Worm (Caenorhabditis elegans) whole organism, early embryonic: ENCODE data around the gene F01D5.2.

ENCODE experiments used
- B0310.2 ChIP-seq: sonication (generic microtip); optimal IDR thresholded peaks from 2 replicates; lab custom pipeline; 2016; ENCODE audit warnings: mild to moderate bottlenecking, missing genetic modification characterization, missing compliant biosample characterization
- F13C5.2 ChIP-seq: sonication (generic microtip); optimal IDR thresholded peaks from 2 replicates; lab custom pipeline; 2017; ENCODE audit warnings: mild to moderate bottlenecking, missing genetic modification characterization, inconsistent platforms, missing compliant biosample characterization
- aly-1 ChIP-seq: sonication (generic microtip); optimal IDR thresholded peaks from 2 replicates; lab custom pipeline; 2016; ENCODE audit warnings: missing genetic modification characterization, missing compliant biosample characterization
- ama-1 ChIP-seq: fragments of 150-350 bp; optimal IDR thresholded peaks from 2 replicates; lab custom pipeline; 2014
- ceh-13 ChIP-seq: fragments of 200-800 bp; sonication (Bioruptor generic); optimal IDR thresholded peaks from 2 replicates; lab custom pipeline; 2018; ENCODE audit warnings: mild to moderate bottlenecking, missing genetic modification characterization, missing compliant biosample characterization
- ceh-36 ChIP-seq: sonication (generic microtip); optimal IDR thresholded peaks from 2 replicates; lab custom pipeline; 2016; ENCODE audit warnings: missing genetic modification characterization, inconsistent platforms, missing compliant biosample characterization
- ets-7 ChIP-seq: sonication (generic microtip); optimal IDR thresholded peaks from 2 replicates; lab custom pipeline; 2016; ENCODE audit warnings: missing genotype, missing genetic modification characterization, missing compliant biosample characterization
- flt-1 ChIP-seq: fragments of 200-800 bp; sonication (Bioruptor generic); IDR thresholded peaks from 2 replicates; pipeline ENCODE4 v1.3.6; 2022; ENCODE audit warnings: missing genetic modification characterization, missing compliant biosample characterization
- hmbx-1 ChIP-seq: sonication (generic microtip); optimal IDR thresholded peaks from 2 replicates; lab custom pipeline; 2016; ENCODE audit warnings: mild to moderate bottlenecking, missing genetic modification characterization, missing compliant biosample characterization
- hmg-4 ChIP-seq: fragments of 200-800 bp; sonication (Bioruptor generic); optimal IDR thresholded peaks from 2 replicates; lab custom pipeline; 2018; ENCODE audit warnings: mild to moderate bottlenecking, missing genetic modification characterization, missing compliant biosample characterization
- hnd-1 ChIP-seq: sonication (generic microtip); optimal IDR thresholded peaks from 2 replicates; lab custom pipeline; 2016; ENCODE audit warnings: missing genetic modification characterization, missing compliant biosample characterization
- pes-1 ChIP-seq: fragments of 200-800 bp; sonication (Bioruptor generic); IDR thresholded peaks from 2 replicates; pipeline ENCODE4 v1.3.6; 2022; ENCODE audit warnings: missing genetic modification reagents, missing genetic modification characterization, missing compliant biosample characterization
- scrt-1 ChIP-seq: fragments of 200-800 bp; sonication (Bioruptor generic); IDR thresholded peaks from 2 replicates; pipeline ENCODE4 v1.3.6; 2022; ENCODE audit warnings: missing genetic modification characterization, missing compliant biosample characterization
- sea-1 ChIP-seq: fragments of 200-800 bp; sonication (Bioruptor generic); conservative IDR thresholded peaks from 2 replicates; pipeline ENCODE4 v1.3.6; 2022; ENCODE audit warnings: missing genetic modification characterization, missing compliant biosample characterization
- tbx-11 ChIP-seq: fragments of 200-800 bp; sonication (Bioruptor generic); IDR thresholded peaks from 2 replicates; pipeline ENCODE4 v1.3.6; 2022; ENCODE audit warnings: missing genetic modification characterization, missing compliant biosample characterization
- tbx-37 ChIP-seq: fragments of 200-800 bp; sonication (Bioruptor generic); conservative IDR thresholded peaks from 2 replicates; pipeline ENCODE4 v1.3.6; 2022; ENCODE audit warnings: missing genetic modification reagents, missing genetic modification characterization, missing compliant biosample characterization
- tra-4 ChIP-seq: sonication (generic microtip); optimal IDR thresholded peaks from 2 replicates; lab custom pipeline; 2017; ENCODE audit warnings: missing genetic modification characterization, missing compliant biosample characterization

Gene F01D5.2

DNA sequence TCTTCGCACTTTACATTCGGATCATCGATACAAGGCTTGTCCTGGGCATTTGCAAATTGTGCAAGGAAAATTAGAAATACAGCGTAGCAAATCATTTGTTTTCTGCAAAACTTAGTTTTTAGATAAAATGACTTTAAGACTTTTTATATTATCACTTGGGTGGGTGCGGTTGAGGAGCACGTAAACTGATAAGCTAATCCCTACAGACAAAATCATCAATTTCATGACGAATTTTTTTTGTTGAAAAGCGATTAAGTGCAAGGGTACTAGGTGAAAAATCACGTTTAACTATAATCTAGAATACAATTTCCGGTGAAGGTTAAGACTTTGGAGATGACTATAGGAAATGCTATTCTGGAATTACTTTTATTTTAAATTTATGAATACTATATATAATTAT, 1.4 kb downstream of the F01D5.2 start, which contains the start of gene F01D5.1:
Gene F01D5.1, minus strand, starts transcription at position 105 of the 400 bp plus-strand sequence.
- TF ChIP-seq ceh-36 (tag; lab: Kevin White, UChicago) = no peak
- no peak for TF ChIP-seq tbx-37 (GFP tag; lab: Robert Waterston, UW)
- TF ChIP-seq tra-4 (tag; lab: Kevin White, UChicago) = no peak
- TF ChIP-seq aly-1 (tag; lab: Kevin White, UChicago) = no peak
- no peak for TF ChIP-seq F13C5.2 (tag; lab: Kevin White, UChicago)
- no peak for TF ChIP-seq B0310.2 (tag; lab: Kevin White, UChicago)
- TF ChIP-seq pes-1 (GFP tag; lab: Robert Waterston, UW) = no peak
- TF ChIP-seq tbx-11 (GFP tag; lab: Robert Waterston, UW) = no peak
- no peak for TF ChIP-seq ceh-13 (GFP tag; lab: Kevin White, UChicago)
- no peak for TF ChIP-seq ama-1 (lab: Kevin White, UChicago)
- TF ChIP-seq hmg-4 (GFP tag; lab: Kevin White, UChicago) = no peak
- no peak for TF ChIP-seq hnd-1
- TF ChIP-seq sea-1 (GFP tag; lab: Robert Waterston, UW) = no peak
- no peak for TF ChIP-seq flt-1 (GFP tag; lab: Robert Waterston, UW)
- TF ChIP-seq scrt-1 = no peak

DNA sequence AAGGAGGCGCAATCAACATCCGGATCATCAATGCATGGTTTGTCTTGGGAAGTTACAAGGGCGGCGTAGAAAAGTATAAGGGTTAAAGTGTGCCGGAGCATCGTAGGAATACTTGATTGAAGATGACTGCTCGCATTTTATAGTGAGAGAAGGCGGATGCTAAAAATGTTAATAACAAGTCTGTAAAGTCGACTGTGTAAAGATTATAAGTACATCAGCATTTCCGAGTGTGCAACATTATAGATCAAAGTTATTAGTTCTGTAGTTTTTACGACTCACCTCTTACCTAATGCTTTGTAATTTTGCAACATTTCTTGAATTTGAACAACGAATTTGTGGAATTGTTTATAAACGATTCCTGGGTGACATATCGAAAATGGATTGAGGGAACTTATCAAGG, 3.9 kb downstream of the F01D5.2 start, which contains the start of gene Y39G8B.7:
Gene Y39G8B.7, minus strand, starts transcription at position 101 of the 400 bp plus-strand sequence.
- TF ChIP-seq B0310.2 (tag; lab: Kevin White, UChicago) (no peak), ets-7 (tag; lab: Kevin White, UChicago) (no peak), ama-1 (lab: Kevin White, UChicago) (no peak), ceh-36 (tag; lab: Kevin White, UChicago) (no peak), aly-1 (tag; lab: Kevin White, UChicago) (no peak), ceh-13 (GFP tag; lab: Kevin White, UChicago) (no peak), tbx-11 (GFP tag; lab: Robert Waterston, UW) (no peak), tbx-37 (GFP tag; lab: Robert Waterston, UW) (no peak), flt-1 (GFP tag; lab: Robert Waterston, UW) (no peak), tra-4 (tag; lab: Kevin White, UChicago) (no peak), hnd-1 (no peak), pes-1 (GFP tag; lab: Robert Waterston, UW) (no peak), hmbx-1 (tag; lab: Kevin White, UChicago) (no peak), hmg-4 (GFP tag; lab: Kevin White, UChicago) (no peak), F13C5.2 (tag; lab: Kevin White, UChicago) (no peak)

DNA sequence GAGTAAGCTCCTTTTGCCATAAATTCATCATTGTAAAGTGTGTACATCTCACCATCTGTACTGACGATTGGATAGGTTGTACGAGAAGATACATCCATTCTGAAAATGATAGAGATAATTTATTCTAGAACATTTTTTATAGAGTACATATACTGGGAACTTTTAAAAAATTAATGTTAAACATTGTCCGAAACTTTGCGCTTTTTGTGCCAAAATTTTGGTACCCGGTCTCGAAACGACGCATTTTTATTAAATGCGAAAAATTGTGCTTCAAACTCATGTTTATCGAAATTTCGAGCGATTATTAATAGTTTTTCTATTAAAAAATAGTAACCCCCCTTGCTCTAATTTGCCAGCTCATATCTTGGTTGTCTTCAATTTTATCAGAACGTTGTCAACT, 7.1 kb downstream of the F01D5.2 start, which contains the start of gene Y39G8B.5:
Gene Y39G8B.5, minus strand, starts transcription at position 101 of the 400 bp plus-strand sequence.
- TF ChIP-seq B0310.2 (tag; lab: Kevin White, UChicago) = no peak
- TF ChIP-seq F13C5.2 (tag; lab: Kevin White, UChicago) = no peak
- no peak for TF ChIP-seq tra-4 (tag; lab: Kevin White, UChicago)
- TF ChIP-seq ceh-36 (tag; lab: Kevin White, UChicago) = no peak
- TF ChIP-seq pes-1 (GFP tag; lab: Robert Waterston, UW) = no peak
- TF ChIP-seq scrt-1 = no peak

DNA sequence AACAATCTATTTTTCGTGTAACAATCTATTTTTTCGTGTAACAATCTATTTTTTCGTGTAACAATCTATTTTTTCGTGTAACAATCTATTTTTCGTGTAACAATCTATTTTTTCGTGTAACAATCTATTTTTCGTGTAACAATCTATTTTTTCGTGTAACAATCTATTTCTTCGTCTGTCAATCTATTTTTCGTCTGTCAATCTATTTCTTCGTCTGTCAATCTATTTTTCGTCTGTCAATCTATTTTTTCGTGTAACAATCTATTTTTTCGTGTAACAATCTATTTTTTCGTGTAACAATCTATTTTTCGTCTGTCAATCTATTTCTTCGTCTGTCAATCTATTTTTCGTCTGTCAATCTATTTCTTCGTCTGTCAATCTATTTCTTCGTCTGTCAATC, 12.8 kb downstream of the F01D5.2 start:
- peak; percentile 54 for TF ChIP-seq hmbx-1 (tag; lab: Kevin White, UChicago)

DNA sequence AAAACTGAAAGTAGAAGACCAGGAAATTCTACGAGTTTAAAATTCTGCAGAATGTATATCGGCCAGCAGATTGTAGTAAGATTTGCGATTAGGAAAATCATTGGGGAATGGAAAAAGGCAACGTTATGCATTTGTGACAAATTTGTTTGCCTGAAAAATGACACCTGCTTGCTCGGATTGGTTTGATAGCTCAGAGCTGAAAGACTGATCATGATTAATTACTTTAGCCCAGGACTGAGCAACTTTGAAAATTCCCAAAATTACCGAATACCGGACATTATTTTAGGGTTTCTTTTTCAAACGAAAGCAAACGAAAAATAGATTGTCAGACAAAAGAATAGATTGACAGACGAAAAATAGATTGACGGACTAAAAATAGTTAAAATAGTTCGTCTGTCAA, 14.3 kb downstream of the F01D5.2 start, which contains the start of gene sre-47:
Gene sre-47, minus strand, starts transcription at position 101 of the 400 bp plus-strand sequence.
- TF ChIP-seq hmg-4 (GFP tag; lab: Kevin White, UChicago) (no peak), scrt-1 (no peak), B0310.2 (tag; lab: Kevin White, UChicago) (no peak), sea-1 (GFP tag; lab: Robert Waterston, UW) (no peak), hnd-1 (no peak)

DNA sequence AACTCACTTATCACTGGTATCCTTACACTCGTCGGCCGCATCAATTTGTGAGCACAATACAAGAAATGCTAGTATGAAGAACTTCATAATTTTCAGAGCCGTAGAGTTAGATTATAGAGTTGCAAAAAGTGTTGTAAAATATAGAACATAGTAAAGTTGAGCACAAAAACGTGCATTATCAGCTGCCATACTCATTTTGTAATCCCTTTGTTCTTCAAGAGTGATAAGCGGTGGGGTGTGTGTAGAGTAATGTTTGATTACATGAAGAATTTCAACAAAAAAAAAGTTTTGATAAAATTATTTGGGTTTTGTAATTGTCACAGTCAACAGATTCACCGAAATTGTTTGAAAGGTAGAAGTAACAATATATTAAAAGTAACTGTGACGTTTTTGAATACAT, 15.9 kb downstream of the F01D5.2 start, which contains the start of the genes Y39G8B.13 and Y39G8B.10:
Gene Y39G8B.13, minus strand, starts transcription at position 125 of the 400 bp plus-strand sequence.
Gene Y39G8B.10, minus strand, starts transcription at position 193 of the 400 bp plus-strand sequence.
- TF ChIP-seq sea-1 (GFP tag; lab: Robert Waterston, UW) = no peak
- no peak for TF ChIP-seq B0310.2 (tag; lab: Kevin White, UChicago)
- TF ChIP-seq tbx-11 (GFP tag; lab: Robert Waterston, UW) = no peak

DNA sequence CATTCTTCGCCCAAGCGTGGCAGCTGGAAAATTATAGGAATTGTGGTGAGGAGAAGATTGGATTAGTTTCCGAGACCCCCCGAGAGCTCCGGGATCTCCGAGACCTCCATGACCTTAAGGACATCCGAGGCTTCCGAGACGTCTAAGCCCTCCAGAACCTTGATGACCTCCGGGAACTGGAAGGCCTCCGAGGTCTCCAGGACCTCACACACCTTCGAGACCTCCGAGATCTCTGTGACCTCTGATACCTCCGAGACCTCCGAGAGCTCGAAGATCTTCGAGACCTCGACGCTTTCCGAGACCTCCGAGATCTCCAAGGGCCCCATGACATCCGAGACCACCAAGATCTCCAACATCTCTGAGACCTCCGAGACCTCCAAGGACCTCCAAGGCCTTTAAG, 16.6 kb downstream of the F01D5.2 start:
- TF ChIP-seq ama-1 (lab: Kevin White, UChicago) (no peak), tbx-11 (GFP tag; lab: Robert Waterston, UW) (no peak), ceh-36 (tag; lab: Kevin White, UChicago) (no peak), B0310.2 (tag; lab: Kevin White, UChicago) (no peak), pes-1 (GFP tag; lab: Robert Waterston, UW) (no peak), aly-1 (tag; lab: Kevin White, UChicago) (no peak), scrt-1 (no peak), hnd-1 (no peak), F13C5.2 (tag; lab: Kevin White, UChicago) (no peak), hmg-4 (GFP tag; lab: Kevin White, UChicago) (no peak), sea-1 (GFP tag; lab: Robert Waterston, UW) (no peak), tbx-37 (GFP tag; lab: Robert Waterston, UW) (no peak), hmbx-1 (tag; lab: Kevin White, UChicago) (no peak), tra-4 (tag; lab: Kevin White, UChicago) (no peak), ceh-13 (GFP tag; lab: Kevin White, UChicago) (no peak), ets-7 (tag; lab: Kevin White, UChicago) (no peak)

DNA sequence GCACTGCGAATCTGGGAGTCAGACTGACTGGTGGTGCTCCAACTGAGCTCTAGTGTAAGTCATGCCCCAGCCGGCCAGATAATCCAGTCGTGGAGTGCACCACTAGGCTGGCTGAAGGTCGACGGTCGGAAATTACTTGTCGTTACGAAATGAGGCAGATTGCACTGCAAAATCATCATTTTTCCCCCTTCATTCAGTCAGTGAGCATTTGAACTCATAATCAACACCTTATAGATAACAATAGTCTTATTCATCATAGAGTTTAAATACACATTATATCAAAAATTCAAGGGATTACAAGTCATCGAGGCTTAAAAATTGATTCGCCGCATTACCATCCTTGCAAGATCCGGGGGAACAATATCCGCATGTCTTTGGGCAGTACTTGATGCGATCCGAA, 17.0 kb downstream of the F01D5.2 start:
- no peak for TF ChIP-seq ceh-36 (tag; lab: Kevin White, UChicago)
- no peak for TF ChIP-seq F13C5.2 (tag; lab: Kevin White, UChicago)
- TF ChIP-seq tra-4 (tag; lab: Kevin White, UChicago) = no peak
- no peak for TF ChIP-seq hmbx-1 (tag; lab: Kevin White, UChicago)
- no peak for TF ChIP-seq hnd-1
- no peak for TF ChIP-seq B0310.2 (tag; lab: Kevin White, UChicago)
- no peak for TF ChIP-seq flt-1 (GFP tag; lab: Robert Waterston, UW)
- no peak for TF ChIP-seq ama-1 (lab: Kevin White, UChicago)
